Fruit fly (Drosophila melanogaster): ENCODE measurements around the gene rdgA.

The rdgA gene

DNA sequence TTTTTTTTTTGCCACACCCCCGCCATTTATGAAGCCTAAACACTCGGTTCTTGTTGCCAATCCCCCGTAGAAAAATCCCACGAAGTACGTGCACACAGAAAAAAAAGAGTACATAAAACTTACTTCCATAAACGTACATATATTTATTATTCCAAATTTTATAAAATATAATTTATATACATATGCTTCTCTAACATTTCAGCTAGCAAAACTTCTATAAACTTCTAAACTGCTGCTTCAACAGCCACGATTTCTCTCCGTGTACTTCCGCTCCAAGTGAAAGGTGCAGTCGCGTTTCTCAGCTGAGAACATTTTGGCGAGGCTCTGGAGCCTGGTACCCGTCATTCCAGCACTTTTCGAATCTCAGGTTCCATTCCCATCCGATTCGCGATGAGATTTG is 155.8 kb downstream of the rdgA start:
- TF ChIP-seq CG13204 (GFP tag; optimal IDR thresholded peaks at IDR 0.05) = no peak
- peak; percentile 83 for TF ChIP-seq CG4496 (GFP tag; IDR thresholded peaks at IDR 0.05)
- TF ChIP-seq gl (tag; optimal IDR thresholded peaks at IDR 0.05) = no peak
- TF ChIP-seq CG9948 (tag; optimal IDR thresholded peaks at IDR 0.05) = peak; percentile 38
- TF ChIP-seq CG14655 (GFP tag; optimal IDR thresholded peaks at IDR 0.05) = peak; percentile 45
- TF ChIP-seq Ets98B (GFP tag; IDR thresholded peaks at IDR 0.05) = peak; percentile 61
- peak; percentile 29 for TF ChIP-seq Pif1A (GFP tag; optimal IDR thresholded peaks at IDR 0.05)
- peak; percentile 40 for TF ChIP-seq CG8159 (tag; optimal IDR thresholded peaks at IDR 0.05)
- no peak for TF ChIP-seq CG10348 (GFP tag; IDR thresholded peaks at IDR 0.05)
- peak; percentile 57 for TF ChIP-seq CG15710 (tag; optimal IDR thresholded peaks at IDR 0.05)
- TF ChIP-seq EcR (GFP tag; optimal IDR thresholded peaks at IDR 0.05) = no peak
- TF ChIP-seq fd96Ca (GFP tag; IDR thresholded peaks at IDR 0.05) = peak; percentile 73
- no peak for TF ChIP-seq D1 (tag; optimal IDR thresholded peaks at IDR 0.05)
- peak; percentile 37 for TF ChIP-seq CG8301 (tag; optimal IDR thresholded peaks at IDR 0.05)
- no peak for TF ChIP-seq CG34367 (tag; optimal IDR thresholded peaks at IDR 0.05)
- TF ChIP-seq Pif1B (GFP tag; optimal IDR thresholded peaks at IDR 0.05) = peak; percentile 73
- peak; percentile 26 for TF ChIP-seq CG17806 (tag; optimal IDR thresholded peaks at IDR 0.05)
- TF ChIP-seq CG12605 (GFP tag; IDR thresholded peaks at IDR 0.05) = peak; percentile 72
- peak; percentile 74 for TF ChIP-seq CG32121 (GFP tag; IDR thresholded peaks at IDR 0.05)
- TF ChIP-seq rn (GFP tag; IDR thresholded peaks at IDR 0.05) = peak; percentile 5; the same call in 1 of the 2 replicates
- peak; percentile 44 for TF ChIP-seq Snoo (tag; optimal IDR thresholded peaks at IDR 0.05)

dm6 chrX:9063425-9063824 is 156.6 kb downstream of the rdgA start:
- TF ChIP-seq Pif1B (GFP tag; optimal IDR thresholded peaks at IDR 0.05) (no peak), CG8301 (tag; optimal IDR thresholded peaks at IDR 0.05) (no peak), EcR (GFP tag; optimal IDR thresholded peaks at IDR 0.05) (no peak), CG9948 (tag; optimal IDR thresholded peaks at IDR 0.05) (no peak)

DNA sequence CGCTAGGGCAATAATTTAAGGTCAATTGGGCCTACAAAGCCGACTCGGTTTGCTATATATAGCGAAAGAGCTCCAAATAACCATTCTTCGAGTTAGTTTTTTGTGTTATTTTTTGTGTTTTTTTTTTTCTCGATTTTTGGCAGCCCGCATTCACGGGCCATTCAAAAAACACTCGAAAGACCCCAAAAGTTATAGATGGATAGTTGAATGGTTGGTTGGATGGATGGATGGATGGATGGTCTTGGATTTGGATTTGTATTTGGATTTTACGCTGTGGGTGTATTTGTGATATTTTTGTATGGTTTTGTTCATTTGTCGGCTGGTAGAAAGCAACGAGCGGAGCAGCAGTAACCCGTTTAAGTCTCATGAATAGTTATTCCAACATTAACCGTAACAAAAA is 157.2 kb downstream of the rdgA start:
- TF ChIP-seq EcR (GFP tag; optimal IDR thresholded peaks at IDR 0.05) (no peak), Pif1B (GFP tag; optimal IDR thresholded peaks at IDR 0.05) (no peak), CG12605 (GFP tag; IDR thresholded peaks at IDR 0.05) (no peak), Pif1A (GFP tag; optimal IDR thresholded peaks at IDR 0.05) (no peak)

DNA sequence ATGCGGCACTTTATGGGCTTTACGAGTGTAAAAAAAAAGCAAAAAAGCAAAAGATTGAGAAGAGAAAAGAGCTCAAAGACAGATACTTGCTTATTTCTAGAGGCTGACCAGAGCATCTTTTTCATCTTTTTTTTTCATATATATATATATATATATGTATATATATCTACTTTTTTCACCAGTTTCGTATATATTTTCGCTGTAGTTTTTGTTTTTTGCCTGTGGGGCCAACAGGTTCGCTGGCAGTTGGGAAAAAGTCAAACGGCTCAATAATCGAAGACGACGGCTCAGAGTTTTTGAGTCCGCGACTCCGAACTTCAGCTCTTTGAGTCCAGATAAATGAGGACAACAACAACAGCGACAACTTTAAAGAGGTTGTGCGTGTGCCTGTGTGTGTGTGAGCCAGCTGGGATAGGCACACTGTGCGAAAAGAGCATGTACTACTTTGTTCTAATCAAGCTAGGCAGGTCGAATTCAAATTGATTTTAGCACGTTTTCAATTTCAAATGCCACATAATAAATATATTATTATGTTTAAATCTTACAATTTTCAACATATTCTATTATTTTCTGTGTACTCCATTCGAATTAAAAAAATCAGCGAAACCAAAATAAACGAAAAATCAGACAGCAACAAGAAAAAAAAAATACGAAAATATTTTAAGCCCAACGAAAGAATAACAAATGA is 160.1 kb downstream of the rdgA start:
- TF ChIP-seq Pif1A (GFP tag; optimal IDR thresholded peaks at IDR 0.05) (peak; percentile 75), CG8301 (tag; optimal IDR thresholded peaks at IDR 0.05) (peak; percentile 59), CG34367 (tag; optimal IDR thresholded peaks at IDR 0.05) (peak; percentile 56), CG14655 (GFP tag; optimal IDR thresholded peaks at IDR 0.05) (peak; percentile 65), CG12605 (GFP tag; IDR thresholded peaks at IDR 0.05) (peak; percentile 55; the same call in 1 of the 2 replicates), Snoo (tag; optimal IDR thresholded peaks at IDR 0.05) (peak; percentile 80), D1 (tag; optimal IDR thresholded peaks at IDR 0.05) (peak; percentile 62), CG15710 (tag; optimal IDR thresholded peaks at IDR 0.05) (peak; percentile 77), CG8159 (tag; optimal IDR thresholded peaks at IDR 0.05) (peak; percentile 81), gl (tag; optimal IDR thresholded peaks at IDR 0.05) (peak; percentile 28), CG9948 (tag; optimal IDR thresholded peaks at IDR 0.05) (peak; percentile 60), fd96Ca (GFP tag; IDR thresholded peaks at IDR 0.05) (peak; percentile 65; the same call in 2 of the 3 replicates), Pif1B (GFP tag; optimal IDR thresholded peaks at IDR 0.05) (peak; percentile 79), CG4496 (GFP tag; IDR thresholded peaks at IDR 0.05) (peak; percentile 87), CG17806 (tag; optimal IDR thresholded peaks at IDR 0.05) (peak; percentile 72), CG10348 (GFP tag; IDR thresholded peaks at IDR 0.05) (no peak), CG13204 (GFP tag; optimal IDR thresholded peaks at IDR 0.05) (peak; percentile 42), Ets98B (GFP tag; IDR thresholded peaks at IDR 0.05) (peak; percentile 81), EcR (GFP tag; optimal IDR thresholded peaks at IDR 0.05) (peak; percentile 56), rn (GFP tag; IDR thresholded peaks at IDR 0.05) (peak; percentile 60), CG32121 (GFP tag; IDR thresholded peaks at IDR 0.05) (peak; percentile 85)

DNA sequence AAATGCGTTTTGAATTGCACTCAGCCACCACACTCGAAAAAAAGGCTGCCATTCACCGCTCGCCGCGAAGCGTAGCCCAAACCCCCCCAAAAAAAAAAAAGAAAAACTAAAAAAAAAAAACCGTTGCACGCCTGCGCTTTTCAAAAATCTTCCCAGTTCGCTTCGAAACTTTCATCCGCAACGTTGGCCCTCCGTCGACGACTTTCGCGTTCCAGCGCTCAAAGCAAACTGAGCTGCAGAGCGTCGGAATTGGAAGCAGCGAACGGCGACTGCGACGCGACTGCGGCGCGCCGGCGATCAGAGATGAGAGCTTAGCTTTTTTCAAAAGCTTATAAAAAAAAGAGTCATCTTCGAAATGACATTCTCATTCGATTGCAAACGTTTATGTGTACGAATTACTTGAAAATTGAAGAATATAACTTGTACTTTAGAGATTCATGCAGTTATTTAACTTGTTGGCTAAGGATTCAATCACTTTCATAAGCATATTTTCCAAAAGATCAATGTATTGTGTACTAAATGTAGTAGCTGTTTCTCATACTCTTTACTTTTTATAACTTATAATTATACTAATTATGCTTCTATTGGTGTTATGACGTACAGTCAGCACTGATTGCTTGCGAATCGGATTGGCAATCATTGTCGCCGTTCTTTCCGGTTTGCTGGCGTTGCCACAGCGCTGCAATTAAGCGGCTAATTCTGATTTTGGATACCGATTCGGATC is 161.0 kb downstream of the rdgA start, which contains the start of gene CG15365:
Gene CG15365 (minus strand): TSS at position 230 of the 724 bp plus-strand sequence.
- TF ChIP-seq CG32121 (GFP tag; IDR thresholded peaks at IDR 0.05) (peak; percentile 9; the same call in 1 of the 2 replicates), rn (GFP tag; IDR thresholded peaks at IDR 0.05) (no peak), CG12605 (GFP tag; IDR thresholded peaks at IDR 0.05) (no peak), CG4496 (GFP tag; IDR thresholded peaks at IDR 0.05) (peak; percentile 52; the same call in 1 of the 3 replicates), CG10348 (GFP tag; IDR thresholded peaks at IDR 0.05) (no peak), Pif1B (GFP tag; optimal IDR thresholded peaks at IDR 0.05) (peak; percentile 6), CG9948 (tag; optimal IDR thresholded peaks at IDR 0.05) (no peak), D1 (tag; optimal IDR thresholded peaks at IDR 0.05) (no peak), CG13204 (GFP tag; optimal IDR thresholded peaks at IDR 0.05) (no peak), gl (tag; optimal IDR thresholded peaks at IDR 0.05) (no peak), Ets98B (GFP tag; IDR thresholded peaks at IDR 0.05) (peak; percentile 20; the same call in 1 of the 2 replicates), EcR (GFP tag; optimal IDR thresholded peaks at IDR 0.05) (no peak), CG14655 (GFP tag; optimal IDR thresholded peaks at IDR 0.05) (peak; percentile 18), CG34367 (tag; optimal IDR thresholded peaks at IDR 0.05) (peak; percentile 37), fd96Ca (GFP tag; IDR thresholded peaks at IDR 0.05) (peak; percentile 26; the same call in 1 of the 3 replicates), CG17806 (tag; optimal IDR thresholded peaks at IDR 0.05) (no peak), CG8159 (tag; optimal IDR thresholded peaks at IDR 0.05) (peak; percentile 16), Pif1A (GFP tag; optimal IDR thresholded peaks at IDR 0.05) (peak; percentile 9), CG8301 (tag; optimal IDR thresholded peaks at IDR 0.05) (no peak), CG15710 (tag; optimal IDR thresholded peaks at IDR 0.05) (peak; percentile 32), Snoo (tag; optimal IDR thresholded peaks at IDR 0.05) (no peak)
